Fruit fly (Drosophila melanogaster): ENCODE measurements around the gene Ddr.

The Ddr gene

DNA sequence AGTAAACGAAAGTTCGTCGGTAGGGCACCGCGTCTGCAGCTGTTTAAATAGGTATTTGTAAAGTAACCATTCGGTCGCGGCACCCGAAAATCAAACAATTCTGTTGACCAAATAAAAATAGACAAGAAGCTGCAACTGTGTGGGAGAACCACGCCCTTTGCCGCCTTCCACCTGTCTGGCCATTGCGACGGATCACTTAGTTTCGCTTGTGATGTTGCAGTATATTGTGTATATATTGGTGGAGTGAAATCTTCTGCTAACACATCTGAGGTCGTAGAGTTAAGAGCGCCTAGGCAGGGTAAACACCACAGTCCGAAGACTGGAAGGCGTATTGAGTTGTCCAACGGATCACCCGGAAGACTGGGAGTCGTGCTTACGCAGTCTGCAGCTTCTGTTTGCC, 30.5 kb downstream of the Ddr start (continued):
- TF ChIP-seq CG17328 (GFP tag; IDR thresholded peaks at IDR 0.05) (no peak), Lpt (GFP tag; optimal IDR thresholded peaks at IDR 0.05) (no peak), CG11560 (tag; IDR thresholded peaks at IDR 0.05) (no peak), bcd (GFP tag; optimal IDR thresholded peaks at IDR 0.05) (peak; percentile 35), lmd (GFP tag; IDR thresholded peaks at IDR 0.05) (no peak), nau (GFP tag; optimal IDR thresholded peaks at IDR 0.05) (peak; percentile 69), CG31365 (tag; optimal IDR thresholded peaks at IDR 0.05) (peak; percentile 41), MTF-1 (GFP tag; optimal IDR thresholded peaks at IDR 0.05; ENCODE audit: borderline replicate concordance) (peak; percentile 73), fru (optimal IDR thresholded peaks at IDR 0.05) (no peak), CG30431 (GFP tag; optimal IDR thresholded peaks at IDR 0.05) (no peak), tll (GFP tag; optimal IDR thresholded peaks at IDR 0.05) (peak in 1 of 2 experiments; percentile 59), GATAe (GFP tag; conservative IDR thresholded peaks at IDR 0.05) (no peak), hkb (optimal IDR thresholded peaks at IDR 0.05) (no peak), hkb (GFP tag; IDR thresholded peaks at IDR 0.05) (0 out of 2 replicates have a peak, but pooled peaks have one; percentile 23), Atf-2 (GFP tag; optimal IDR thresholded peaks at IDR 0.05) (no peak), CG15479 (GFP tag; optimal IDR thresholded peaks at IDR 0.05) (no peak), tin (GFP tag; optimal IDR thresholded peaks at IDR 0.05) (no peak), dpn (GFP tag; optimal IDR thresholded peaks at IDR 0.05) (no peak), esg (GFP tag; conservative IDR thresholded peaks at IDR 0.05) (no peak), Dek (tag; optimal IDR thresholded peaks at IDR 0.05) (no peak), CG8089 (GFP tag; optimal IDR thresholded peaks at IDR 0.05) (no peak), CG10147 (GFP tag; optimal IDR thresholded peaks at IDR 0.05) (no peak), crp (GFP tag; optimal IDR thresholded peaks at IDR 0.05) (no peak), CG8359 (GFP tag; optimal IDR thresholded peaks at IDR 0.05; ENCODE audit: borderline replicate concordance) (peak; percentile 69), slou (GFP tag; optimal IDR thresholded peaks at IDR 0.05) (no peak), CG1603 (tag; optimal IDR thresholded peaks at IDR 0.05) (peak; percentile 56), CG11398 (GFP tag; optimal IDR thresholded peaks at IDR 0.05) (peak; percentile 35), jumu (GFP tag; optimal IDR thresholded peaks at IDR 0.05) (no peak), Gug (GFP tag; IDR thresholded peaks at IDR 0.05) (no peak), NC2β (GFP tag; optimal IDR thresholded peaks at IDR 0.05) (no peak), ATbp (GFP tag; optimal IDR thresholded peaks at IDR 0.05) (peak; percentile 84), CG14441 (GFP tag; IDR thresholded peaks at IDR 0.05) (no peak), psq (GFP tag; optimal IDR thresholded peaks at IDR 0.05) (no peak), sima (GFP tag; optimal IDR thresholded peaks at IDR 0.05) (no peak), Elba2 (GFP tag; optimal IDR thresholded peaks at IDR 0.05) (no peak), ase (GFP tag; IDR thresholded peaks at IDR 0.05) (0 out of 3 replicates have a peak, but pooled peaks have one; percentile 42), dysf (GFP tag; IDR thresholded peaks at IDR 0.05) (no peak), CG42726 (GFP tag; IDR thresholded peaks at IDR 0.05; ENCODE audit: partially characterized antibody) (no peak), pros (GFP tag; optimal IDR thresholded peaks at IDR 0.05) (no peak), hth (optimal IDR thresholded peaks at IDR 0.05) (no peak), D19B (GFP tag; optimal IDR thresholded peaks at IDR 0.05) (no peak), aop (GFP tag; IDR thresholded peaks at IDR 0.05) (no peak), danr (GFP tag; IDR thresholded peaks at IDR 0.05) (0 out of 2 replicates have a peak, but pooled peaks have one; percentile 10), CG18476 (GFP tag; optimal IDR thresholded peaks at IDR 0.05) (no peak), grau (tag; optimal IDR thresholded peaks at IDR 0.05) (peak; percentile 5), CG18599 (GFP tag; optimal IDR thresholded peaks at IDR 0.05) (peak; percentile 51), CG12942 (GFP tag; optimal IDR thresholded peaks at IDR 0.05) (no peak), CG11695 (GFP tag; IDR thresholded peaks at IDR 0.05) (no peak), grn (GFP tag; optimal IDR thresholded peaks at IDR 0.05) (no peak), trh (GFP tag; optimal IDR thresholded peaks at IDR 0.05) (no peak), CG10565 (GFP tag; optimal IDR thresholded peaks at IDR 0.05) (no peak), Xbp1 (GFP tag; optimal IDR thresholded peaks at IDR 0.05) (no peak)

Measured in whole organism, embryonic.